Fruit fly (Drosophila melanogaster): ENCODE data around the gene CG11975.

CG11975 gene

DNA sequence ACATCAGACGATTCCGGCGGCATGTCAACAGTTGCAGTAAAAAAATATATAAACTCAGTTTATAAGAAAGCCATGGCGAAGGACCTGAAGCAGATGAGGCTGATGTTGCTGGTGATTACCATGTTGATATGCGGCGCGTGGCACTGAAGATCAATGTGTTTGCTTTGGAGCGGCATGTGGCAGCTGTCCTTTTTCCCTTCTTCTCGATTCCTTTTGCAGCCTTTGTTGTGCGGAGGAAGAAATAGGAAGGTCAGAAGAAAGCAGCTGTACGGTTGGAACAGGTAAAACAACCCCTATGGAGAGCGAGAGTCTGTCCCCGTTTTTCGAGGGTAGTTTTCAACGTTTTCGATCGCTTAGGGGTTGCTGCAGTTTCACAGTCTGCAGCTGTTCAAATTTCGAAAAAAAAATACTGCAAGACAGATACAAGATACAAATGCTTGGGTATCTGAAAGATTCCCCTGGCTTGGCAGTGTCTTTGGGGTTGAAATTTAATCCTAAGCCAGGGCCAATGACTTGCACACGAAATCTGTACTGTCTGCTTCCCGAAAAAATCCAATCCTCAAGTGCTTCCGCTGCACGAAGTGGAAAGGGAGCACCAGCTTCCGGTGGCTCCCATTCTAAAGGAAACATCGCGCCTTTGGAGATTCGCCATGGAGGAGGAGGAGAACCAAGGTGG, 31.9 kb downstream of the CG11975 start:
- TF ChIP-seq usp (GFP tag; optimal IDR thresholded peaks at IDR 0.05): no peak
- no peak for TF ChIP-seq EcR (GFP tag; optimal IDR thresholded peaks at IDR 0.05)
- TF ChIP-seq Dll (optimal IDR thresholded peaks at IDR 0.05): no peak
- no peak for TF ChIP-seq CG8478 (optimal IDR thresholded peaks at IDR 0.05)
- TF ChIP-seq pan (optimal IDR thresholded peaks at IDR 0.05): no peak
- TF ChIP-seq psq (optimal IDR thresholded peaks at IDR 0.05): no peak

DNA sequence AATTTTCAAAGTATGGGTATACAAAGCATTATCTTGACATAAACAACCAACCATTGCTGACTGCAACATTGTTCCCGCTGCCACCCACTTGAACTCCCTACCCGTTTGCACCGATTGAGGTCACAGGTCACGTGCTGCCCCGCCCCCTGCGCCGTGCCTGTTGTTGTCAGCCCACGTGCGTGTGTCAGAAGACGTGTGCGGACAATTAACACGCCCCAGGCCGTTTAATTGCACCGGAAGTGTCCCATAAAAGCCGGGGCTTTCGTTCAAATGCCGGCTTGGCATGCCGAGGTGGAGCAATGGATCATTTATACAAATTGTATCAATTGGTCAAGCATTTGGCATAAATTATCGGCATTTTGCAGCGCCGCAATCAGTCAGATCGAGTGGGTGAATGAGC, 34.0 kb downstream of the CG11975 start:
- TF ChIP-seq usp (GFP tag; optimal IDR thresholded peaks at IDR 0.05) (no peak), psq (optimal IDR thresholded peaks at IDR 0.05) (no peak), CG8478 (optimal IDR thresholded peaks at IDR 0.05) (no peak), pan (optimal IDR thresholded peaks at IDR 0.05) (no peak), Dll (optimal IDR thresholded peaks at IDR 0.05) (no peak), EcR (GFP tag; optimal IDR thresholded peaks at IDR 0.05) (no peak)

dm6 chr3R:9028690-9029089, 35.6 kb downstream of the CG11975 start:
- no peak for TF ChIP-seq EcR (GFP tag; optimal IDR thresholded peaks at IDR 0.05)

DNA sequence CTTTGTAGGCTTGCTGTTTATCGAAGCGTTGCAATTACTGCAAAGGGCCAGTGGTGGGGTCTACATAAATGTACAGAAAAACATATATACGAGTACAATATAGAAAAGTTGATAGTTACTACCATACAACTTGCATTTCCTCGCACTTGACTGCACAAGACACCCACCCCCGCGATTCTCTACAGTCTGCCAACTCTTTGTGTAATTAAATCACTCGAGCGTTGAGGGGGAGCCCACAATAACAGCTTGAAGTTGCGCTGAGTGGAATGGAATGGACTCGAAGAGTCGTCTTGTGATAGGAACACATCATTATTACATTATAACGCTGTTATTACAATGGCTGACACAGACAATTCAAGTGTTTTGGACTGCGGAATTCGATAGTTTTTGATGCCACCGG, 36.4 kb downstream of the CG11975 start:
- TF ChIP-seq Dll (optimal IDR thresholded peaks at IDR 0.05) (no peak), pan (optimal IDR thresholded peaks at IDR 0.05) (no peak), EcR (GFP tag; optimal IDR thresholded peaks at IDR 0.05) (no peak), CG8478 (optimal IDR thresholded peaks at IDR 0.05) (no peak), psq (optimal IDR thresholded peaks at IDR 0.05) (no peak), usp (GFP tag; optimal IDR thresholded peaks at IDR 0.05) (no peak)

DNA sequence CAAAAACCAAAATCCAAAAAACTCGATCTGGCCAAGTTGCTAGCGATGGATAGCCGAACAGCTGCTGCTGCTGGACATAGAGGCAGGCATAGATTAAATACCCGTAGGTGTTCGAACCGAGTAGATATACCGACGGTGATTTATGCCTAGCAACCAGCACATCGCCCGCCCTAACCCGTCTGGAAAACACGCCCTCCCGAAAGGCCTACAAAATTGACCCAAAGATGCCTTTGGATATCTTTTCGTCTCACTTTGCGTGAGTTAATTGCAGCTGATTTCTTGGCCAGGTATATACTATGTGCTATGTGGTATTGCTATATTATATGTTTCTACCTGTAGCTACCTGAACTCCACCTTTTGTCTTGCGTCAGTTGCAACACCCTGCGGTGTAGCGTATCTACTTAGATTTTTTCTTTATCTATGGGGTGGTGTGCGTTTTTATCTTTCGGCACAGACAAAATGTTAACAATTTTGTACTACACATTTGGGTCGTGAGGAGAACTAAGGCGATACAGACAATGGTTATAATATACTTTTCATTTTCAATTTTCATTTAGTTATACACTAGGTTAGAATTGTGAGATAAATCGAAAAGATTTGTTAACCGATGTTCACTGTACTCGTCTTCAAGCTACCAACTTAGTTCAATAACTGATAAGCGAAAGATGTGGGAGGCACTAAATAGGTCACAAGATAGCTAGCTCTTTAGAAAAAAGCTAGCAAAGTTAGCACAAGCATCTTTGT, 37.1 kb downstream of the CG11975 start:
- no peak for TF ChIP-seq CG8478 (optimal IDR thresholded peaks at IDR 0.05)
- TF ChIP-seq EcR (GFP tag; optimal IDR thresholded peaks at IDR 0.05): no peak
- TF ChIP-seq usp (GFP tag; optimal IDR thresholded peaks at IDR 0.05): no peak
- TF ChIP-seq Dll (optimal IDR thresholded peaks at IDR 0.05): no peak
- TF ChIP-seq pan (optimal IDR thresholded peaks at IDR 0.05): no peak
- TF ChIP-seq psq (optimal IDR thresholded peaks at IDR 0.05): no peak

dm6 chr3R:9030750-9031128, 37.7 kb downstream of the CG11975 start:
- TF ChIP-seq usp (GFP tag; optimal IDR thresholded peaks at IDR 0.05) (no peak), Dll (optimal IDR thresholded peaks at IDR 0.05) (no peak), psq (optimal IDR thresholded peaks at IDR 0.05) (no peak), pan (optimal IDR thresholded peaks at IDR 0.05) (no peak), CG8478 (optimal IDR thresholded peaks at IDR 0.05) (no peak), EcR (GFP tag; optimal IDR thresholded peaks at IDR 0.05) (no peak)

dm6 chr3R:9031797-9032418, 38.9 kb downstream of the CG11975 start:
- no peak for TF ChIP-seq pan (optimal IDR thresholded peaks at IDR 0.05)
- TF ChIP-seq usp (GFP tag; optimal IDR thresholded peaks at IDR 0.05): no peak
- no peak for TF ChIP-seq CG8478 (optimal IDR thresholded peaks at IDR 0.05)
- no peak for TF ChIP-seq Dll (optimal IDR thresholded peaks at IDR 0.05)
- no peak for TF ChIP-seq EcR (GFP tag; optimal IDR thresholded peaks at IDR 0.05)

dm6 chr3R:9033619-9034401, 40.8 kb downstream of the CG11975 start:
- TF ChIP-seq usp (GFP tag; optimal IDR thresholded peaks at IDR 0.05) (no peak), psq (optimal IDR thresholded peaks at IDR 0.05) (no peak), EcR (GFP tag; optimal IDR thresholded peaks at IDR 0.05) (no peak), CG8478 (optimal IDR thresholded peaks at IDR 0.05) (no peak), Dll (optimal IDR thresholded peaks at IDR 0.05) (no peak)

DNA sequence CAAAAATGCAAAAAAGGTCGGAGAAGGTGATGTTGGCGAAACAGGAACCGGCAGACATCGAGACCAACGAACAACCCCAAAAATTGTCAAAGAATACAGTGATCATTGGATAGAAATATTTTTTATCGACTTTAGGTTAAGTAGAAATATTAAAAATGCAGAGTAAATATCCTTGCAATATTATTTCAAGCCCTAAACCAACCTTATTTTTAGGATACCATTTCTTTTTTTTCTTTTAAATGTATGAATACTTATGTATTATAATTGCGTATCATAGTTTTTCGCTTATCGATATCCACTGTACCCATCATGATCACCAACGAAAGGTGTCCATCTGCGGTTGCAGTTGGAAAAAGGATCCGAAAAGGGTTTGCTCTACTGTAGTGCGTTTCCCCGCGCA, 42.2 kb downstream of the CG11975 start:
- TF ChIP-seq Dll (optimal IDR thresholded peaks at IDR 0.05): no peak
- TF ChIP-seq EcR (GFP tag; optimal IDR thresholded peaks at IDR 0.05): no peak

- TF ChIP-seq usp (GFP tag; optimal IDR thresholded peaks at IDR 0.05) (no peak), psq (optimal IDR thresholded peaks at IDR 0.05) (no peak), Dll (optimal IDR thresholded peaks at IDR 0.05) (no peak), pan (optimal IDR thresholded peaks at IDR 0.05) (no peak), EcR (GFP tag; optimal IDR thresholded peaks at IDR 0.05) (no peak), CG8478 (optimal IDR thresholded peaks at IDR 0.05) (no peak)
Observed at dm6 chr3R:9037946-9038345, 44.9 kb downstream of the CG11975 start.

dm6 chr3R:9038652-9039051, 45.6 kb downstream of the CG11975 start, which contains the start of gene hyx:
hyx (plus strand) TSS chr3R:9038760.
- TF ChIP-seq EcR (GFP tag; optimal IDR thresholded peaks at IDR 0.05): no peak
- no peak for TF ChIP-seq usp (GFP tag; optimal IDR thresholded peaks at IDR 0.05)
- no peak for TF ChIP-seq psq (optimal IDR thresholded peaks at IDR 0.05)
- TF ChIP-seq CG8478 (optimal IDR thresholded peaks at IDR 0.05): no peak
- no peak for TF ChIP-seq pan (optimal IDR thresholded peaks at IDR 0.05)
- TF ChIP-seq Dll (optimal IDR thresholded peaks at IDR 0.05): no peak

DNA sequence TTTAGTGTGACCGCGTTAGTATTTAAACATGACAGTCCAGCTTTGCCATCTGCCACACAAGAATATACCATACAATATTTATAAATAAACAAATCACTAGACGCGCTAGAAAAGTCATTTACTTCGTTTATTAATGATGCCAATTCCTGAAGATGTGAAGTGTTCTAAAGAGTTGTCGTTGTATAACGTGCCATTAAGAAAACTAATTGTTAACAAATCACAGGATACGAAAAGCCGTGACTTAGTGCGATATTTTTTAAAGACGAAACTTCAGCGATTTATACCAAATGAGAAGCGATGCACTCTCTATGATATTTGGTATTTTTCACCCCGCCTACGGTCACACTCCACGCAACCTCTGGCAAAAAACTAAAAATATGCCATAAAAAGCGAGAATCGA, 46.4 kb downstream of the CG11975 start, which contains the start of gene neur:
Gene neur (minus strand): TSS at position 24 of the 400 bp plus-strand sequence.
- TF ChIP-seq Dll (optimal IDR thresholded peaks at IDR 0.05): no peak

Measured in whole organism.